Fruit fly (Drosophila melanogaster) whole organism: ENCODE measurements around the gene CG15283.

Source experiments
- CG8478 ChIP-seq: fragments of >200 bp; optimal IDR thresholded peaks from 2 replicates; lab custom pipeline; 2018; ENCODE audit warnings: inconsistent platforms
- Dll ChIP-seq: fragments of >200 bp; optimal IDR thresholded peaks from 2 replicates; lab custom pipeline; 2017
- pan ChIP-seq: fragments of >200 bp; optimal IDR thresholded peaks from 2 replicates; lab custom pipeline; 2017
- psq ChIP-seq: fragments of >200 bp; optimal IDR thresholded peaks from 2 replicates; lab custom pipeline; 2017

DNA sequence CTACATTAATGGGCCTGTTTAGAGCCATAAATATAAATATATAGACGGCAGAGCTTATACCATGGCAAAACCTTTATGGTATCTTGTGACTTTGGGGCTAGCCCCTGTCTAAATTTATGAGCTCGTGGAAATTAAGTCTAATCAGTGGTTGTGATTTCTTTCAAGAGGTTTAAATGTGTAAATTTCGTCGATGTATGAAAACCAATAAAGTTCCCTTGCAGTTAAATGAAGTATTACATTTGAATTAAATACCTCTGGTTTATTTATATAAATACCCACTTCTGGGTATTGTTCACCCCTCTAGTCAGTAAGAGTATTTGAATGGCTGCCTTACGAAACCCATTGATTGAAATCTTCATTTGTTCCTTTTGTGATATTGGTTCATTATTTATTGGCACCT, 45.6 kb upstream of the CG15283 start:
- TF ChIP-seq pan (lab: Kevin White, UChicago): no peak
- no peak for TF ChIP-seq CG8478 (lab: Kevin White, UChicago)
- TF ChIP-seq psq (lab: Kevin White, UChicago): no peak
- TF ChIP-seq Dll (lab: Kevin White, UChicago): no peak
